Worm (Caenorhabditis elegans) whole organism, late embryonic: ENCODE data around the gene C02B8.6.

Experiments used
- ama-1 ChIP-seq: fragments of 150-350 bp; optimal IDR thresholded peaks from 2 replicates; lab custom pipeline; 2014
- ceh-14 ChIP-seq: sonication (generic microtip); optimal IDR thresholded peaks from 2 replicates; lab custom pipeline; 2016; ENCODE audit warnings: missing genotype, missing genetic modification characterization, missing compliant biosample characterization
- ceh-6 ChIP-seq: fragments of 200-800 bp; sonication (Bioruptor generic); optimal IDR thresholded peaks from 2 replicates; lab custom pipeline; 2018; ENCODE audit warnings: mild to moderate bottlenecking, missing genetic modification characterization, missing compliant biosample characterization
- ceh-9 ChIP-seq: sonication (generic microtip); optimal IDR thresholded peaks from 2 replicates; lab custom pipeline; 2016; ENCODE audit warnings: mild to moderate bottlenecking, missing genetic modification characterization, inconsistent platforms, missing compliant biosample characterization
- ets-4 ChIP-seq: sonication (generic microtip); optimal IDR thresholded peaks from 2 replicates; lab custom pipeline; 2016; ENCODE audit warnings: missing genetic modification characterization, missing compliant biosample characterization
- fax-1 ChIP-seq: sonication (generic microtip); optimal IDR thresholded peaks from 2 replicates; lab custom pipeline; 2016; ENCODE audit warnings: missing genotype, missing genetic modification characterization, missing compliant biosample characterization
- fkh-10 ChIP-seq: fragments of 150-350 bp; optimal IDR thresholded peaks from 2 replicates; lab custom pipeline; 2014; ENCODE audit warnings: missing biosample characterization, missing genetic modification reagents, missing genetic modification characterization
- hlh-30 ChIP-seq: sonication (generic microtip); optimal IDR thresholded peaks from 2 replicates; lab custom pipeline; 2017; ENCODE audit warnings: antibody characterized with exemption, missing genetic modification characterization, missing compliant biosample characterization; ENCODE audit not compliant: insufficient read depth
- pha-4 ChIP-seq: fragments of 150-350 bp; optimal IDR thresholded peaks from 2 replicates; lab custom pipeline; 2018; ENCODE audit warnings: missing biosample characterization, missing genetic modification reagents, missing genetic modification characterization
- pqm-1 ChIP-seq: sonication (generic microtip); optimal IDR thresholded peaks from 2 replicates; lab custom pipeline; 2016; ENCODE audit warnings: missing genetic modification characterization, missing compliant biosample characterization
- sox-4 ChIP-seq: sonication (generic microtip); optimal IDR thresholded peaks from 2 replicates; lab custom pipeline; 2017; ENCODE audit warnings: mild to moderate bottlenecking, missing genetic modification characterization, inconsistent platforms, missing compliant biosample characterization
- tbx-7 ChIP-seq: sonication (generic microtip); optimal IDR thresholded peaks from 2 replicates; lab custom pipeline; 2016; ENCODE audit warnings: missing genotype, missing genetic modification characterization, missing compliant biosample characterization
- ttx-3 ChIP-seq: sonication (generic microtip); optimal IDR thresholded peaks from 2 replicates; lab custom pipeline; 2016; ENCODE audit warnings: missing genetic modification reagents, missing genetic modification characterization, missing compliant biosample characterization

DNA sequence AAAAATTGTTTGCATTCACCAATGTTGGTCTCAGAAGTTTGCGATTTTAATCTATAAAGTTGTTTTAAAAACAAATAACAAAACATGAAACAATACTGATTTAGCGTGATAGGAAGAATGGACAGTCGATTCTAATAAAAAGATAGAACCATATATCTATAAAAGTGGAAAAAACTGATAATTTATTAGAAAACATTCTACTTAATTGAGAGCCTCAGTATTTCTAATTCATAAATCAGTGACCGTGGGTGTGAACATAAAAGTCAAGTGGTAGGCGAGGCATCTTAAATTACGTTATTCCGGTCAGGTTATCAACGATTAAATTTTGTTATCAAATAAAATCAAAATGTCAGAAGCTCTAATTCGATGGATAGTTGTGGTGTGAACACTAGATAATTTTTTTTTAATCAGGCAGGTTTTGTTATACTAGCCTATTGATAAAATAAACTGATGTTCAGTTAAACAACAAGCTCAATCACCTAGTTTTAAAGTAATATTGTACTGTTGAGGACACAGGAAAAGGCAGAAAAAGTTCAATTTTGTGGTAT lies 37.2 kb downstream of the C02B8.6 start, which contains the start of gene catp-5:
- TF ChIP-seq ttx-3 (no peak), fkh-10 (GFP tag; lab: Kevin White, UChicago) (no peak), pha-4 (tag; lab: Kevin White, UChicago) (no peak), ceh-14 (tag; lab: Kevin White, UChicago) (no peak), ama-1 (lab: Kevin White, UChicago) (no peak), fax-1 (no peak), ceh-6 (GFP tag; lab: Kevin White, UChicago) (no peak), pqm-1 (tag; lab: Kevin White, UChicago) (no peak), ets-4 (tag; lab: Kevin White, UChicago) (no peak), ceh-9 (no peak), sox-4 (tag; lab: Kevin White, UChicago) (no peak), tbx-7 (no peak), hlh-30 (tag; lab: Kevin White, UChicago) (no peak)
